Worm (Caenorhabditis elegans): ENCODE results near the gene reps-1.

ce11 chrV:19019239-19019638 lies 28.9 kb upstream of the reps-1 start:
- TF ChIP-seq ztf-11 (tag; optimal IDR thresholded peaks at IDR 0.05) (no peak), R02D3.7 (tag; optimal IDR thresholded peaks at IDR 0.05) (no peak)
